Fruit fly (Drosophila melanogaster) whole organism, wandering third instar larva: ENCODE data around the gene CG44004.

Source experiments
- Hnf4 ChIP-seq: fragments of 200-800 bp; sonication (Bioruptor generic); optimal IDR thresholded peaks from 2 replicates; lab custom pipeline; 2016; ENCODE audit warnings: missing biosample characterization, mild to moderate bottlenecking, missing genetic modification characterization
- h ChIP-seq: fragments of 200-800 bp; sonication (Bioruptor generic); optimal IDR thresholded peaks from 3 replicates; lab custom pipeline; 2016; ENCODE audit warnings: missing biosample characterization, mild to moderate bottlenecking, missing genetic modification characterization
- pan ChIP-seq: fragments of >200 bp; optimal IDR thresholded peaks from 2 replicates; lab custom pipeline; 2017

DNA sequence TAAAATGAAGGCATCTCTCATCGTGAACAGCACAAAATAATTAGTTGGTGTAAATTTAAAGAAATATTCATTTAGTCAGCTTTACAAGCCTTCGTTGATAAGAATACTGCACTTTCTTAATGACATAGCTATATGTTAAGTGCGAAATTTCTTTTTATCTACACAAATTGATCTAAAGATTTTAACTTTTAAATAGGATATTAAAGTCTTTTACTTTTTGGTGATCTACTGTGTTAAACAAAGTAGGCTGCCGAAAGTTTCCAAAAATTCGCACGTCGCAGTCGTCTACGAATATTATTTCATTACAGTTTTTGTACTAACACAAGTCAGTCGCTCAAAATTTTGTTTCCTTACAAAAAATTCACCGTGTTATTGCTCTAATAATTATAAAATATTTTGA is 31.2 kb downstream of the CG44004 start, which contains the start of gene CG42393:
- TF ChIP-seq h (GFP tag; lab: Kevin White, UChicago) = no peak
- TF ChIP-seq Hnf4 (GFP tag; lab: Kevin White, UChicago) = no peak
- no peak for TF ChIP-seq pan (lab: Kevin White, UChicago)
